Fruit fly (Drosophila melanogaster): Measurements from ENCODE around the gene yip2.

The yip2 gene

dm6 chr2L:9915011-9915850, at the start of gene yip2:
Gene yip2, plus strand, starts transcription at chr2L:9915253.
- TF ChIP-seq CG8478 (optimal IDR thresholded peaks at IDR 0.05) (no peak), EcR (GFP tag; optimal IDR thresholded peaks at IDR 0.05) (no peak), Dll (optimal IDR thresholded peaks at IDR 0.05) (no peak), usp (GFP tag; optimal IDR thresholded peaks at IDR 0.05) (no peak), pan (optimal IDR thresholded peaks at IDR 0.05) (no peak), psq (optimal IDR thresholded peaks at IDR 0.05) (no peak)

dm6 chr2L:9882393-9882971, 32.6 kb upstream of the yip2 start:
- TF ChIP-seq pan (optimal IDR thresholded peaks at IDR 0.05) (no peak), usp (GFP tag; optimal IDR thresholded peaks at IDR 0.05) (no peak), CG8478 (optimal IDR thresholded peaks at IDR 0.05) (no peak), EcR (GFP tag; optimal IDR thresholded peaks at IDR 0.05) (no peak), Dll (optimal IDR thresholded peaks at IDR 0.05) (no peak), psq (optimal IDR thresholded peaks at IDR 0.05) (no peak)

dm6 chr2L:9886086-9886485, 29.0 kb upstream of the yip2 start, which contains the start of gene nAChRalpha6:
Gene nAChRalpha6, minus strand, starts transcription at chr2L:9886250.
- TF ChIP-seq psq (optimal IDR thresholded peaks at IDR 0.05), result no peak
- no peak for TF ChIP-seq usp (GFP tag; optimal IDR thresholded peaks at IDR 0.05)
- TF ChIP-seq pan (optimal IDR thresholded peaks at IDR 0.05), result no peak
- TF ChIP-seq Dll (optimal IDR thresholded peaks at IDR 0.05), result no peak
- TF ChIP-seq CG8478 (optimal IDR thresholded peaks at IDR 0.05), result no peak
- no peak for TF ChIP-seq EcR (GFP tag; optimal IDR thresholded peaks at IDR 0.05)

- TF ChIP-seq EcR (GFP tag; optimal IDR thresholded peaks at IDR 0.05) (no peak), psq (optimal IDR thresholded peaks at IDR 0.05) (no peak), CG8478 (optimal IDR thresholded peaks at IDR 0.05) (no peak), pan (optimal IDR thresholded peaks at IDR 0.05) (no peak), Dll (optimal IDR thresholded peaks at IDR 0.05) (no peak), usp (GFP tag; optimal IDR thresholded peaks at IDR 0.05) (no peak)
Observed at dm6 chr2L:9887856-9888269, 27.2 kb upstream of the yip2 start, which contains the start of gene Fkbp59. Gene Fkbp59, plus strand, starts transcription at chr2L:9888005.

dm6 chr2L:9890576-9890975, 24.5 kb upstream of the yip2 start, which contains the start of the genes CG34183 and CG4537:
Gene CG34183, minus strand, starts transcription at chr2L:9890772.
Gene CG4537, plus strand, starts transcription at chr2L:9890885.
- TF ChIP-seq psq (optimal IDR thresholded peaks at IDR 0.05) (no peak), EcR (GFP tag; optimal IDR thresholded peaks at IDR 0.05) (no peak), usp (GFP tag; optimal IDR thresholded peaks at IDR 0.05) (no peak), Dll (optimal IDR thresholded peaks at IDR 0.05) (no peak), pan (optimal IDR thresholded peaks at IDR 0.05) (no peak), CG8478 (optimal IDR thresholded peaks at IDR 0.05) (no peak)

dm6 chr2L:9893183-9893582, 21.9 kb upstream of the yip2 start, which contains the start of gene mtDNA-helicase:
Gene mtDNA-helicase, minus strand, starts transcription at chr2L:9893446.
- TF ChIP-seq EcR (GFP tag; optimal IDR thresholded peaks at IDR 0.05), result no peak
- TF ChIP-seq usp (GFP tag; optimal IDR thresholded peaks at IDR 0.05), result no peak
- no peak for TF ChIP-seq psq (optimal IDR thresholded peaks at IDR 0.05)
- TF ChIP-seq Dll (optimal IDR thresholded peaks at IDR 0.05), result no peak
- no peak for TF ChIP-seq CG8478 (optimal IDR thresholded peaks at IDR 0.05)
- TF ChIP-seq pan (optimal IDR thresholded peaks at IDR 0.05), result no peak

dm6 chr2L:9894193-9894592, 20.9 kb upstream of the yip2 start:
- TF ChIP-seq CG8478 (optimal IDR thresholded peaks at IDR 0.05) (no peak), EcR (GFP tag; optimal IDR thresholded peaks at IDR 0.05) (no peak), Dll (optimal IDR thresholded peaks at IDR 0.05) (no peak), pan (optimal IDR thresholded peaks at IDR 0.05) (no peak), psq (optimal IDR thresholded peaks at IDR 0.05) (no peak), usp (GFP tag; optimal IDR thresholded peaks at IDR 0.05) (no peak)

dm6 chr2L:9894871-9895364, 20.1 kb upstream of the yip2 start, which contains the start of gene Bka:
Gene Bka, plus strand, starts transcription at chr2L:9895287.
- TF ChIP-seq usp (GFP tag; optimal IDR thresholded peaks at IDR 0.05), result no peak
- no peak for TF ChIP-seq CG8478 (optimal IDR thresholded peaks at IDR 0.05)
- no peak for TF ChIP-seq EcR (GFP tag; optimal IDR thresholded peaks at IDR 0.05)
- TF ChIP-seq psq (optimal IDR thresholded peaks at IDR 0.05), result no peak
- no peak for TF ChIP-seq Dll (optimal IDR thresholded peaks at IDR 0.05)

dm6 chr2L:9897296-9897695, 17.8 kb upstream of the yip2 start, which contains the start of gene RpS2:
Gene RpS2, minus strand, starts transcription at chr2L:9897552.
- no peak for TF ChIP-seq pan (optimal IDR thresholded peaks at IDR 0.05)
- TF ChIP-seq EcR (GFP tag; optimal IDR thresholded peaks at IDR 0.05), result no peak
- TF ChIP-seq psq (optimal IDR thresholded peaks at IDR 0.05), result no peak
- no peak for TF ChIP-seq Dll (optimal IDR thresholded peaks at IDR 0.05)
- TF ChIP-seq usp (GFP tag; optimal IDR thresholded peaks at IDR 0.05), result no peak
- TF ChIP-seq CG8478 (optimal IDR thresholded peaks at IDR 0.05), result no peak

- TF ChIP-seq usp (GFP tag; optimal IDR thresholded peaks at IDR 0.05) (no peak), EcR (GFP tag; optimal IDR thresholded peaks at IDR 0.05) (no peak), CG8478 (optimal IDR thresholded peaks at IDR 0.05) (no peak), psq (optimal IDR thresholded peaks at IDR 0.05) (no peak), pan (optimal IDR thresholded peaks at IDR 0.05) (no peak), Dll (optimal IDR thresholded peaks at IDR 0.05) (no peak)
Observed at dm6 chr2L:9903028-9903427, 12.0 kb upstream of the yip2 start, which contains the start of gene Muc30E. Gene Muc30E, minus strand, starts transcription at chr2L:9903128.

- TF ChIP-seq Dll (optimal IDR thresholded peaks at IDR 0.05) (no peak), CG8478 (optimal IDR thresholded peaks at IDR 0.05) (no peak), EcR (GFP tag; optimal IDR thresholded peaks at IDR 0.05) (no peak), usp (GFP tag; optimal IDR thresholded peaks at IDR 0.05) (no peak), psq (optimal IDR thresholded peaks at IDR 0.05) (no peak), pan (optimal IDR thresholded peaks at IDR 0.05) (no peak)
Observed at dm6 chr2L:9906641-9907040, 8.4 kb upstream of the yip2 start.
